Worm (Caenorhabditis elegans) whole organism, dauer: ENCODE measurements around the gene arrd-6.
"Not testable (repeated sequence)": the region's sequence is repeated elsewhere in the genome, so short reads cannot be mapped to it uniquely, and the experiment has no call there.

Experiments used
- unc-62 ChIP-seq: sonication (generic microtip); optimal IDR thresholded peaks from 2 replicates; lab custom pipeline; 2017; ENCODE audit warnings: missing biosample characterization, missing genetic modification reagents, missing genetic modification characterization

arrd-6 gene

DNA sequence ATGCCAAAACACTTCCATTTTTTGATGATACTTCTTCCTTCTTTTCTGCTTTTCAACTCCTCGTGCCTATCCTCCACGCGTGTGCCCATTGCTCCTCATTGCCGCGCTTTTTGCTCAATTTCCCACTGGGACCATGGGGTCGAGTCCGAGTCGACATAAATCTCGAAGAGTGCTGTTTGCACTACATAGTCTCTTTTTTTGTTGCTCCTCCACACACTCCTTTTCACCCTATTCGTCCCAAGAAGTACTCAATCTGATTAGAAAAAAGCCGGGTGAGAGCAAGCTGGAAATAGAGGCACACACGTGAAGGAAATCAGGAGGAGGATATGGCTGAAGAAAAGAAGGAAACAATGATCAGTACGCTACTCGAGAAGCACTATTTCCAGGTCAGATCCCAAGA lies at the start of gene arrd-6:
Gene arrd-6, plus strand, starts transcription at position 169 of the 400 bp plus-strand sequence.
- TF ChIP-seq unc-62 (GFP tag; lab: Kevin White, UChicago) = no peak

DNA sequence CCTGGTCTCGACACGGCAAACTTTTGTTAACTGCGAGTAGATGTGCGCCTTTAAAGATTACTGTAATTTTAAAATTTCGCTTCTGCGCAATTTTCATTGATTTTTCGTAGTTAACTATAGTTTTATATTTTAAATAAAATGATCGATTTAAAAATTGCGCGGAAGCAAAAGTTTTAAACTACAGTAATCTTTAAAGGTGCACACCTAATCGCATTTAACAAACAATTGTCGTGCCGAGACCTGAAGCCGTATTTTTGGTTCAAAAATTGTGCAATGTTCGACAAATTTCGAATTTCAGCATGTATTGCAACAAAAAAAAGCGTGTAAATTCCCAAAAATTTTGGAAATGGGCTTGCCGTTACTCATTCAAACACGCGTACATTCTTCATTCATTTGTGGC lies 48.1 kb upstream of the arrd-6 start:
- no peak for TF ChIP-seq unc-62 (GFP tag; lab: Kevin White, UChicago)

DNA sequence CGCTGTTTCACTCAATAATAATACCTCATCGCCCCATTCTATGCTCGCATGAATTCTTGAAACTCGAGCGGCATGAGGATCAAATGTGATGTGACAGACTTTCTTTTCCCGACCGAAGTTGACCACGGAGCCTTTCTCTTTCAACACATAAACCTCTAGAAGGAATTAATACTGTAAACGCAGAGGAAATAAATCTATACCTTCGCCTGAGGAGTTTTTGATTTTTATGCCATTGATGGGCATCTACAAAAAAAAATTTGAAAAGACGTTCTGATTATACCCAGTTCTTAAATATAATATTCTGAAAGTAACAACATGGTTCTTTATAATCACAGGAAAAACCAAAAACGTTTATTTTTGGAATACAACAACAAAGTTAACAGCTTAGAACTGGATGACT lies 46.3 kb upstream of the arrd-6 start, which contains the start of gene nbs-1:
Gene nbs-1, minus strand, starts transcription at position 246 of the 400 bp plus-strand sequence.
- no peak for TF ChIP-seq unc-62 (GFP tag; lab: Kevin White, UChicago)

DNA sequence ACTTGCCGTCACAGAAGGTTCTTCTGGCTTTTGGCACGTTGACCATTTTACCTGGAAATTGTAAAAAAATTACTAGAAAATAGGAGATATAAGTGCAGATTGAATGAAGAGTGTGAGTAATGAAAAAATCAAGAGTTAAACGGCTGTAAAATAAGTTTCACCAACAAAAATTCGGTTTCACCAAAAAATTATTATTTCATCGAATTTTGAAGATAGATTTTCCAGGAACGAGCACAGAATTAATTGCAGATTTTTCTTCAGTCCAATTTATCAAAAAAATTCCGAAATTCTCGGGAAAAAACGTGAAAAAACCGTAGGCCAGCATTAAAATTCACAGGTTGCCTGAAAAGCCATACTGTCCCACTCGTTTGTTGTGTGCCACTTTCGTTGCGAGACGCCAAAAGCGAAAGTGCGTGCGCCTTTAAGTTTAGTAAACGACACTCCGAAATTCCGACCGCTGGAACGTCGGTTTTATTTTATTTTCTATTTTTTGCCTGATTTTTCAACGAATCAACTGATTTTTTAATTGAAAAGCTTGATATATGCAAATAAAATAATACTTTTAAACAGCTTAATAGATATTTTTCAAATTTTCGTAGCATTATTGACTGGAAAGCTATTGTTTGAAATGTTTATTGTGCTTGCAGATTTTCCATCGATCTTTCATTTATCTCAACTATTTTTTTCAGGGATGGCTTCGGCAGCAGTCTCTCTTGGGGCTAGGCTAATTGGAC lies 45.2 kb upstream of the arrd-6 start, which contains the start of the genes rpl-36.A and nuo-1:
Gene rpl-36.A, minus strand, starts transcription at position 51 of the 734 bp plus-strand sequence.
Gene nuo-1, plus strand, starts transcription at position 684 of the 734 bp plus-strand sequence.
- TF ChIP-seq unc-62 (GFP tag; lab: Kevin White, UChicago) = no peak

DNA sequence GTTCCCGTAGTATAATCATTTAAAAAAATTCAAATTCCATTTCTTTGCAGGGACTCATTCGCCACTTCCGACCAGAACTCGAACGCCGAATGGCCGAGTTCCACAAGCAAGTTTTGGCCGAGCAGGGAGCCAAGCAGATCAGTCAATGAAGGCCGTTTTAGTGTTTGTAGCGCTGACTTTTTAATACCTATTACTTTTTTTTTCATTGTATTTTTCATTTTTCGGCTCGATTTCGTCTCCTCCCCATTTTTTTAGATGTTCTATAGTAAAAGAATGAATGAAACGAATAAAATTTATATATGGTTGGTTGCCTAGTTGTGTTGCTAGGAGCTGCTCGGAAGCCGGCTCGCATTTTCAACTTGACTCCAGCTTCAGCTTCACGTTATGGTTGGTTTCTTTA lies 42.7 kb upstream of the arrd-6 start, which contains the start of gene C09H10.4:
Gene C09H10.4, plus strand, starts transcription at position 301 of the 400 bp plus-strand sequence.
- TF ChIP-seq unc-62 (GFP tag; lab: Kevin White, UChicago) = no peak

DNA sequence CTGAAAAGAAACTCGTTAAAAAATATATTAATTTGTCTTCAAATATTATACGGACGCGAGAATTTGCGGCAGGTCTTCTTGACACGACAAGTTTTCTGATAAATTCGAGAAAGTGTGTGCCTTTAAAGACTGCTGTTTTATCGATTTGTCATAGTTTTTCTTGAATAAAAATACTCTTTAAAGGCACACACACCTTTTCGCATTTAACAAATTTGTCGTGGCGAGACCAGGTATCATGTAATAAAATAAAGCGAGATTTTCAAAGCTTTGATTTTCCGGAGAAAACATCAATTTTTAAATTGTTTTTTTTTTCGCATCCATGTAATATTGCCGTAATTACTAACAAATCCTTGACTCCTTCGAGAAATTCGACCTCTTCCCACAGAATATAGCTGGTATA lies 41.4 kb upstream of the arrd-6 start:
- no peak for TF ChIP-seq unc-62 (GFP tag; lab: Kevin White, UChicago)

DNA sequence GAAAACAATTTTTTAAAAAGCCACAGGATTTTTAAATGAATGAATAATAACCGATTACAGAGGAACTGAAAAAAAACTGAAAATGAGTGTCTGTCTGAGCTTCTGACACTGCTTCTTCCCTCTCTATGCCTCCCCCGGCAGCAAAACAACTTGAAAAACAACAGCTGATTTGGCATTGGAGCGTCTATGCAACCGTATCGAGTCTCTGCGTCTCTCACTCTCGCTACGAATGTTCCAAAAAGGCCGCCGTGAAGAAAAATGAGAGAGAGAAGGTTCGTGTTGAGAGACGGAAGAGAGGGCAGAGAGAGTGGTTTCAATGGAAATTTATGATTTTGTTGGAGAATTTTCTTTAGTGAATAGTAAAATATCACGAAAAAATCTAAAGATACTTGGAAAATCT lies 39.5 kb upstream of the arrd-6 start:
- no peak for TF ChIP-seq unc-62 (GFP tag; lab: Kevin White, UChicago)

DNA sequence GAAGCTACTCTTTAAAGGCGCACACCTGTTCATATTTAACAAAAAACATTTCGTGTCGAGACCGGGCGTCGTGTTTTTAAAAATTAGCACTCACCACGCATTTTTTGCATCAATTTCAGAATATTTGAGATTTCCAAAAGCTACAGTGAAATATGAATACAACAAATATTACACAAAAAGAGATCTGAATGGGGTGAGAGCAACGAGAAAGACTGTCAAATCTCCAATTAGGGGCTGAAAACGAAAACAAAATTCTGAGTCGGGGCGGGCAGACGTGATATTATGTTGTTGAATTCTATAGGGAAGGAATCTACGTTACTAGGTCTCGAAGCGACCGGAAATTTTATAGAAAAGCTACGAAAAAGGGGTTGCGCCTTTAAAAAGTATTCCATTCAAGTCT lies 38.9 kb upstream of the arrd-6 start, which contains the start of gene C09H10.5:
Gene C09H10.5, minus strand, starts transcription at position 101 of the 400 bp plus-strand sequence.
- TF ChIP-seq unc-62 (GFP tag; lab: Kevin White, UChicago) = no peak

DNA sequence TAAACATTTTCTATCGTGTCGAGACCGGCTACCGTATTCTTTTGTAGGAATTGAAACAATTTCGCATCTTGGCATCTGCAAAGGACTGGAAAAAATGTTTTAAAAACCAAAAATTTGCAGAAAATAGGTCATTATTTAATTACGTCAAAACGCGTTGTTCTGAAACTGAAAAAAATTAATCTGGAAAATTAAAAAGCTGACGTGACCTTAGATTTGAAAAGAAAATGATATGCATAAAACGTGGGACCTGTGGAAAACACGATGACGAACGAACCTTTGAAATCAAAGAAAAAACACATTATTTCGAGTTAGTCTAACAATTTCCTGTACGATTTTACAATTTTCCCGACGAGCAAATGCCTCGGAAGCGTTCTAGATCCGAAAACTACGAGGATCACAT lies 38.4 kb upstream of the arrd-6 start, which contains the start of gene C09H10.9:
Gene C09H10.9, plus strand, starts transcription at position 301 of the 400 bp plus-strand sequence.
- TF ChIP-seq unc-62 (GFP tag; lab: Kevin White, UChicago) = no peak

DNA sequence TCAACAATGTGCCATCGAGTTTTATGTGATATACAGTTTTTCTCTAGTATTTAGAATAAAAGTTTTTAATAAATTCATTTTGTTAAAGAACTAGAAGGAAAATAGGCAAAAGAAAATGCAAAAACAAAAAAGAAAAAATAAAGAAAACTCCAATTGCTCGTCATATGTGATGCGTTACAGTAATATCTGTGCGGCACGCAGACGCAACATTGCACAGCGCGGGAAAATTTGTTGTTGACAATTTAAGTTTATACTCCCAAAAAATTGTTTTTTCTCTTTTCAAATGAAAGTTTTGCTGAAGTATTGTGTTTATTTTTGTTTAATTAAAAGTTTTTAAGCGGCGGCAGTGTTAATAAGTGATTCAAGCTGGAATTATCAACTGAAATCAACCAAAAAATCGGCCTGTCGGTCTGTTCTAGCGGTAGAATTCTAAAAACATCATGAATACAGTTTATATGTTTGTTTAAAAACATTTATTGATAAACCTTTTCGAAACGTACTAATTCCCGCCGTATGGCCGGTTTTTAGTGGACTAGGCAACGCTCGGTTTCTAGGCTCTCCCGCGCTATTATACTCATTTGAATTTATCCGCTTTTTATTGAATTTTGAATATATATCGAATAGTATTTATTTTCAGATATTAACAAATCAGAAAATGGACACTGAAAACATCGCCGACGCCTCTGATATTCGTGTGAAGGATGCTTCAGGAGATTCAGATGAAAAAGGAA lies 36.4 kb upstream of the arrd-6 start, which contains the start of gene nasp-1:
Gene nasp-1, plus strand, starts transcription at position 632 of the 731 bp plus-strand sequence.
- no peak for TF ChIP-seq unc-62 (GFP tag; lab: Kevin White, UChicago)

DNA sequence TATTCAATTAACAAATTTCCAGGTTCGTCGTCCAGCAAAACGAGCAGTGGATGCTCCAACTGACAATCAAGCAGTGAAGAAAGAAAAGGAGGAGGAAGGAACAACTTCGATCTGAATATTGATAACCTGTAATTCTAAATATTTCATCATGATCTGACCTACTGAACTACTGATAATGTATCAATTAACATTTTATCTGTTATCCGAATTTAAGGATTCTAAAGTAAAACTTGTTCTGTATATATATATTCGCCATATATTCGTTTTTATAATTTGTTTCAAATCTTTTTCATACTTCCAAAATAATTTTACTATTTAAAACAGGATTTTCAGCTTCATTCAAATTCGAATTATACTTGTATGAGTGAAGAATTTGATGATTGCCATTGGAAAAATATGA lies 34.7 kb upstream of the arrd-6 start, which contains the start of gene apc-17:
Gene apc-17, plus strand, starts transcription at position 301 of the 400 bp plus-strand sequence.
- TF ChIP-seq unc-62 (GFP tag; lab: Kevin White, UChicago) = no peak

DNA sequence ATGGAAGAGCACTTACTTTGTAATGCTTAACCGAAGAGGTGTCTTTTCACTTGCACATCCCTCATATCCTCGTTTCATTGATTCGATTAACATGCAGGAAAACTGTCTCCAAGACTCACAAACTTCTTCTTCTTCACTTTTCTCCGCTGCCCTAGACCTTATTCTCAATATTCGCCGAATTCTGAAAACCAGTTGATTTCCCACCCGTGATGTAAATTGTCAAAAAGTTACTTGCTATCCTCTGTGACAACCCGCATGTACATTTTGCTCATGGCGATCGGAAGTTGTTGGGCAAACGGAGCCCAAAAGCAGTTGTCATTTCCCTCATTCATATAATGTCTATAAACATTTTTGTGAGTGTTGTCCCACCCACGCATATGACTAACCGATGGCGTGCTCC lies 32.1 kb upstream of the arrd-6 start:
- no peak for TF ChIP-seq unc-62 (GFP tag; lab: Kevin White, UChicago)

DNA sequence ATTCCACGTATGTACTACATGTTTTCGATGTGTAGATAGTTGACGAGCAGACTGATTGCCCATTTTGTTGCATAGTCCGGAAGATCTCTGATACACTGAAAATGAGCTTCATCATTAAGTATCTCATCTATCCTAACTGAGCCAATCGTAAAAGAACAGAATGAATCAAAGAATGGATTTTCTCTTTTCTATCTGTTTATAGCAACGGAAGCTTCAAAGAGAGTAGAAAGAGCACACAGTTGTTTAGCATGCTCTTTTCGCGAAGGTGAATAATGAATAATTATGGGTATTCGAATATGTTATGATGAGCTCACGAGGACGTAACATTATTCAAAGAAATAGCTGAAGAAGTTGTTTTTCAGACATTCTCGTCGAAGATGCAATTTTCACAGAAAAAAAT lies 31.4 kb upstream of the arrd-6 start, which contains the start of gene glb-4:
Gene glb-4, minus strand, starts transcription at position 101 of the 400 bp plus-strand sequence.
- no peak for TF ChIP-seq unc-62 (GFP tag; lab: Kevin White, UChicago)

DNA sequence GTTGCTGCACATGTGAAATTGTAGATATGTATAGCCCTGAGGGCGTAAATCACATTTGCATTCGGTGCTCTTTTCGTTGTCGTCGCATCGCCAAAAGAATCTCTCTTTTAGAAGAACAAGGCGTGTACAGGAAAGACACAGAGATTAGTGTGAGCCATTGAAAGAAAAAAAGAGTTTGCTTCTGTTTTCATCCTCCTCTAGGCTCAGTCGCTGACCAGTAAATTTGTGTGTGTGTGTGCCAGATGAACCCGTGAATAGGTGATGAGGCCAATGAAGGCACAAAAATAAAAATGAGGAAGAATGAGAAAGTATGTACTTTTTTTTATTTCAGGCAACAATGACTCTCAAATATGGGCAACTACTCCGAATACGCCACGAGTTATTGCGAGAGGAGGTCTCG lies 30.1 kb upstream of the arrd-6 start, which contains the start of gene mat-2:
Gene mat-2, plus strand, starts transcription at position 301 of the 400 bp plus-strand sequence.
- no peak for TF ChIP-seq unc-62 (GFP tag; lab: Kevin White, UChicago)

DNA sequence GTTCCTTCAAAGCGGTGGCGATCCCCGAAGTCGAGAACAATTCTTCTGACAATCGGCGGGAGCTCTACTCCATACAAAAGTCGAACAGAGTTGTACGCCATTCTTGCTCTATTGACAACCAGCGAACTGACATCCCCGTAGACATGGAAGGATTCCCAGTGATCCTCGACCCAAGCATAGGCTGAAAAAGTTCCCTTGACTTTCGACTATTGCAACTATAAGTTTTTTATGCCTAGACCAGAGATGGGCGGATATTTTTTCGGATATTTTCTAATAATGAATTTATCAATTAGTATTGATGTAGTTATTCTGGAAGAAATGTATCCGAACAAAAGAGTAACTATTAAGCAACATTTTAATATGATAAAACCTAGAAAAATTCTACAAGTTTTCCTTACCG lies 20.7 kb upstream of the arrd-6 start, which contains the start of gene W10C6.2:
Gene W10C6.2, minus strand, starts transcription at position 101 of the 400 bp plus-strand sequence.
- TF ChIP-seq unc-62 (GFP tag; lab: Kevin White, UChicago) = not testable (repeated sequence)
